Worm (Caenorhabditis elegans): ENCODE measurements around the gene tofu-6.

The tofu-6 gene

DNA sequence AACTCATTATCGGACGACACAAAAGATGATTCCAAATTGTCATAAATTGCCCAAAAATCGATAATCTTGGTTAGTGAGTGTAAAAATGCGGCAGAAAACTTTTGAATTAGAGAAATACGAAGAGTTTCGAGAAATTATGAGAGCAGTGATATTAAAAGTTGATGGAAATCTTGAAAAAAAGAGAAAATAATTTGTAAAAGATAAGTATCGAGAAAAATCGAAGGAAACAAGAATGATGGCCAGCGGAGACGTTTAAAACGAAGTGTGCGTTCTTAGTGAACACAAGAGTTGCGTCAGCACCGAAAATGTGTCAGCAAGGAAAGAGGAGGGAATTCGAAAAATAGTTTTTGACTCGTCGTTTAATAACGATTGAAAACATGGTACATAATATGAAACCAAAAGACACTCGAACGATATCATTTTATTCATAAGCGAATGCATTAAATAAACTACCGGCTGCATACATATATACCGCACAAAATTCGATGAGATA lies 31.2 kb upstream of the tofu-6 start, which contains the start of gene ndx-6 (continued):
- TF ChIP-seq tbp1 (GFP tag; optimal IDR thresholded peaks at IDR 0.05) (peak; percentile 56), sea-2 (GFP tag; IDR thresholded peaks at IDR 0.05) (no peak), egrh-3 (GFP tag; IDR thresholded peaks at IDR 0.05) (no peak), mes-4 (tag; optimal IDR thresholded peaks at IDR 0.05) (no peak), hlh-12 (tag; optimal IDR thresholded peaks at IDR 0.05) (no peak), snpc-4 (GFP tag; optimal IDR thresholded peaks at IDR 0.05) (no peak), snpc-4 (tag; optimal IDR thresholded peaks at IDR 0.05) (peak in 3 of 4 experiments; percentile 49 to 64 (median 54)), ZK185.1 (tag; optimal IDR thresholded peaks at IDR 0.05; ENCODE audit: poor library complexity, severe bottlenecking) (peak; percentile 74), attf-6 (GFP tag; IDR thresholded peaks at IDR 0.05) (peak; percentile 38; the same call in 1 of the 2 replicates), tlf-1 (GFP tag; optimal IDR thresholded peaks at IDR 0.05) (peak; percentile 28), ztf-28 (GFP tag; IDR thresholded peaks at IDR 0.05) (no peak), ztf-22 (GFP tag; optimal IDR thresholded peaks at IDR 0.05) (no peak), athp-1 (tag; optimal IDR thresholded peaks at IDR 0.05) (peak; percentile 38), ama-1 (optimal IDR thresholded peaks at IDR 0.05) (no peak), ama-1 (GFP tag; optimal IDR thresholded peaks at IDR 0.05) (no peak), zim-3 (tag; optimal IDR thresholded peaks at IDR 0.05) (no peak), nhr-179 (tag; optimal IDR thresholded peaks at IDR 0.05) (no peak), ekl-4 (GFP tag; IDR thresholded peaks at IDR 0.05) (0 out of 2 replicates have a peak, but pooled peaks have one; percentile 64), ztf-18 (tag; optimal IDR thresholded peaks at IDR 0.05) (peak; percentile 95), ets-4 (GFP tag; optimal IDR thresholded peaks at IDR 0.05) (no peak), ceh-27 (GFP tag; optimal IDR thresholded peaks at IDR 0.05) (peak; percentile 46), Y53G8AR.9 (GFP tag; conservative IDR thresholded peaks at IDR 0.05) (peak; percentile 78), madf-3 (GFP tag; IDR thresholded peaks at IDR 0.05) (peak; percentile 75; the same call in 1 of the 2 replicates), C17E4.6 (GFP tag; IDR thresholded peaks at IDR 0.05) (no peak), ccch-3 (GFP tag; optimal IDR thresholded peaks at IDR 0.05) (no peak), F49E8.2 (tag; optimal IDR thresholded peaks at IDR 0.05; ENCODE audit: insufficient read depth) (peak; percentile 30), lin-40 (tag; optimal IDR thresholded peaks at IDR 0.05) (peak; percentile 80), ceh-79 (tag; optimal IDR thresholded peaks at IDR 0.05) (no peak), him-1 (tag; optimal IDR thresholded peaks at IDR 0.05) (no peak), B0035.1 (tag; optimal IDR thresholded peaks at IDR 0.05) (no peak), mxl-1 (tag; optimal IDR thresholded peaks at IDR 0.05) (no peak), lag-1 (GFP tag; IDR thresholded peaks at IDR 0.05) (no peak), rpc-1 (optimal IDR thresholded peaks at IDR 0.05) (no peak), rpc-1 (tag; optimal IDR thresholded peaks at IDR 0.05) (no peak), unc-62 (GFP tag; optimal IDR thresholded peaks at IDR 0.05) (no peak), hmg-1.2 (GFP tag; IDR thresholded peaks at IDR 0.05) (peak; percentile 43; the same call in 1 of the 2 replicates), chd-7 (tag; optimal IDR thresholded peaks at IDR 0.05) (no peak), repo-1 (tag; optimal IDR thresholded peaks at IDR 0.05) (peak; percentile 58), F55B11.4 (tag; optimal IDR thresholded peaks at IDR 0.05; ENCODE audit: borderline replicate concordance, insufficient read depth) (no peak), ceh-58 (GFP tag; IDR thresholded peaks at IDR 0.05) (no peak), pha-4 (tag; optimal IDR thresholded peaks at IDR 0.05) (peak; percentile 50), zfh-2 (GFP tag; conservative IDR thresholded peaks at IDR 0.05) (no peak), nfya-2 (GFP tag; IDR thresholded peaks at IDR 0.05) (no peak), F57C9.4 (tag; optimal IDR thresholded peaks at IDR 0.05) (no peak), let-607 (tag; optimal IDR thresholded peaks at IDR 0.05) (peak in 1 of 2 experiments; percentile 52), nhr-80 (tag; optimal IDR thresholded peaks at IDR 0.05) (peak; percentile 40), mcd-1 (GFP tag; IDR thresholded peaks at IDR 0.05) (peak; percentile 79), cebp-2 (GFP tag; IDR thresholded peaks at IDR 0.05) (no peak), mel-28 (tag; optimal IDR thresholded peaks at IDR 0.05; ENCODE audit: borderline replicate concordance) (no peak), hmg-20 (GFP tag; IDR thresholded peaks at IDR 0.05) (0 out of 2 replicates have a peak, but pooled peaks have one; percentile 13)

Data from whole organism, young adult.